Fruit fly (Drosophila melanogaster) S2 (cell line): ENCODE measurements around the gene Sc2.

Source experiments
- CG8478 ChIP-seq: fragments of >200 bp; optimal IDR thresholded peaks from 2 replicates; lab custom pipeline; 2018
- CTCF ChIP-seq, 2 experiments: fragments of >200 bp; optimal IDR thresholded peaks; 2 replicates each; lab custom pipeline; 2018

dm6 chr3L:3947301-3947941 is 44.1 kb downstream of the Sc2 start, which contains the start of gene CG10853:
- TF ChIP-seq CG8478 (lab: Kevin White, UChicago) (no peak), CTCF (optimal IDR thresholded peaks at IDR 0.05; lab: Kevin White, UChicago) (no peak)
